Worm (Caenorhabditis elegans) whole organism, early embryonic: ENCODE results near the gene T04A6.2.

Experiments
- B0310.2 ChIP-seq: sonication (generic microtip); optimal IDR thresholded peaks from 2 replicates; lab custom pipeline; 2016; ENCODE audit warnings: mild to moderate bottlenecking, missing genetic modification characterization, missing compliant biosample characterization
- F13C5.2 ChIP-seq: sonication (generic microtip); optimal IDR thresholded peaks from 2 replicates; lab custom pipeline; 2017; ENCODE audit warnings: mild to moderate bottlenecking, missing genetic modification characterization, inconsistent platforms, missing compliant biosample characterization
- aly-1 ChIP-seq: sonication (generic microtip); optimal IDR thresholded peaks from 2 replicates; lab custom pipeline; 2016; ENCODE audit warnings: missing genetic modification characterization, missing compliant biosample characterization
- ama-1 ChIP-seq: fragments of 150-350 bp; optimal IDR thresholded peaks from 2 replicates; lab custom pipeline; 2014
- ceh-13 ChIP-seq: fragments of 200-800 bp; sonication (Bioruptor generic); optimal IDR thresholded peaks from 2 replicates; lab custom pipeline; 2018; ENCODE audit warnings: mild to moderate bottlenecking, missing genetic modification characterization, missing compliant biosample characterization
- ceh-36 ChIP-seq: sonication (generic microtip); optimal IDR thresholded peaks from 2 replicates; lab custom pipeline; 2016; ENCODE audit warnings: missing genetic modification characterization, inconsistent platforms, missing compliant biosample characterization
- ets-7 ChIP-seq: sonication (generic microtip); optimal IDR thresholded peaks from 2 replicates; lab custom pipeline; 2016; ENCODE audit warnings: missing genotype, missing genetic modification characterization, missing compliant biosample characterization
- flt-1 ChIP-seq: fragments of 200-800 bp; sonication (Bioruptor generic); IDR thresholded peaks from 2 replicates; pipeline ENCODE4 v1.3.6; 2022; ENCODE audit warnings: missing genetic modification characterization, missing compliant biosample characterization
- hmbx-1 ChIP-seq: sonication (generic microtip); optimal IDR thresholded peaks from 2 replicates; lab custom pipeline; 2016; ENCODE audit warnings: mild to moderate bottlenecking, missing genetic modification characterization, missing compliant biosample characterization
- hmg-4 ChIP-seq: fragments of 200-800 bp; sonication (Bioruptor generic); optimal IDR thresholded peaks from 2 replicates; lab custom pipeline; 2018; ENCODE audit warnings: mild to moderate bottlenecking, missing genetic modification characterization, missing compliant biosample characterization
- hnd-1 ChIP-seq: sonication (generic microtip); optimal IDR thresholded peaks from 2 replicates; lab custom pipeline; 2016; ENCODE audit warnings: missing genetic modification characterization, missing compliant biosample characterization
- pes-1 ChIP-seq: fragments of 200-800 bp; sonication (Bioruptor generic); IDR thresholded peaks from 2 replicates; pipeline ENCODE4 v1.3.6; 2022; ENCODE audit warnings: missing genetic modification reagents, missing genetic modification characterization, missing compliant biosample characterization
- scrt-1 ChIP-seq: fragments of 200-800 bp; sonication (Bioruptor generic); IDR thresholded peaks from 2 replicates; pipeline ENCODE4 v1.3.6; 2022; ENCODE audit warnings: missing genetic modification characterization, missing compliant biosample characterization
- sea-1 ChIP-seq: fragments of 200-800 bp; sonication (Bioruptor generic); conservative IDR thresholded peaks from 2 replicates; pipeline ENCODE4 v1.3.6; 2022; ENCODE audit warnings: missing genetic modification characterization, missing compliant biosample characterization
- tbx-11 ChIP-seq: fragments of 200-800 bp; sonication (Bioruptor generic); IDR thresholded peaks from 2 replicates; pipeline ENCODE4 v1.3.6; 2022; ENCODE audit warnings: missing genetic modification characterization, missing compliant biosample characterization
- tbx-37 ChIP-seq: fragments of 200-800 bp; sonication (Bioruptor generic); conservative IDR thresholded peaks from 2 replicates; pipeline ENCODE4 v1.3.6; 2022; ENCODE audit warnings: missing genetic modification reagents, missing genetic modification characterization, missing compliant biosample characterization
- tra-4 ChIP-seq: sonication (generic microtip); optimal IDR thresholded peaks from 2 replicates; lab custom pipeline; 2017; ENCODE audit warnings: missing genetic modification characterization, missing compliant biosample characterization

Gene T04A6.2

DNA sequence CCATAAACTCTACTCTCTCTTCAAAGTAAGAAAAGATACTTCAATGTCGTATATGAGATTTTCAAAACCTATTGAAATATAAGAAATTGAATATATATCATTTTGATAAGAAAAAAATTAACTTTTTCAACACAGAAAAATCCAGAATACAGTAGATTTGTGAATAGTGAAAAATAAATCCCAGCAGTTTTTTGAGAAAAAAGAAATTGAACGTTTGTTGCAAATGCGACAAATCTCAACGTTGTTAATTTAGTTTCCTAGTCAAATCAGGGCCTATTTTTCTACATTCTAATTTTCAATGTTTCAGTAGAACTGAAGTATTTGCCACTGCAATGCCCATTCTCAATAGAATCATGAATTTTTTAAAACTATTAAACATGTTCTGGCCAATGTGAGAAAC lies at the start of gene T04A6.2:
TSS of gene T04A6.2 (plus strand) at position 301 of the 400 bp plus-strand sequence.
- no peak for TF ChIP-seq ama-1 (lab: Kevin White, UChicago)
- no peak for TF ChIP-seq flt-1 (GFP tag; lab: Robert Waterston, UW)
- no peak for TF ChIP-seq sea-1 (GFP tag; lab: Robert Waterston, UW)
- TF ChIP-seq ets-7 (tag; lab: Kevin White, UChicago): no peak
- no peak for TF ChIP-seq tra-4 (tag; lab: Kevin White, UChicago)
- no peak for TF ChIP-seq tbx-37
- TF ChIP-seq ceh-13 (GFP tag; lab: Kevin White, UChicago): no peak
- TF ChIP-seq hmg-4 (GFP tag; lab: Kevin White, UChicago): no peak

DNA sequence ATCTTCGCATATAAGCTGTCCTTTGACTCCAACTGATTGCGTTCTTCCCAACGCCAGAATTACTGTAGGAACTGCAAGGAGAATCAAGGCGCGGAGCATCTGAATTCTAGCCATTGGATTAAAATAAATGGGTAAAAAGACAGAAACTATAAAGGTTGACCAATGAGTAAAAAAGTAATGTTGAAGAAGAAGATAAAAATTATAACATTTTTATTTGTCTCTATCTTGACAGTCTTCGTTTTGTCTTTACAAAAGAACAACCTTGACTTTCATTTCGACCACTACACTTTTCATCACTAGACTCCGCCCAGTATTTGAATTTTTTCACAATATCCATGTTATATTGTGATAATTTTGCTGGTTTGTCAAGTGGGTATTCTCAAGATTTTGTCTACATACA lies 49.4 kb upstream of the T04A6.2 start, which contains the start of gene ttr-8:
TSS of gene ttr-8 (minus strand) at position 101 of the 400 bp plus-strand sequence.
- TF ChIP-seq ceh-13 (GFP tag; lab: Kevin White, UChicago) (no peak), tbx-37 (no peak), hmg-4 (GFP tag; lab: Kevin White, UChicago) (no peak), flt-1 (GFP tag; lab: Robert Waterston, UW) (no peak), F13C5.2 (no peak), pes-1 (GFP tag; lab: Robert Waterston, UW) (no peak)

DNA sequence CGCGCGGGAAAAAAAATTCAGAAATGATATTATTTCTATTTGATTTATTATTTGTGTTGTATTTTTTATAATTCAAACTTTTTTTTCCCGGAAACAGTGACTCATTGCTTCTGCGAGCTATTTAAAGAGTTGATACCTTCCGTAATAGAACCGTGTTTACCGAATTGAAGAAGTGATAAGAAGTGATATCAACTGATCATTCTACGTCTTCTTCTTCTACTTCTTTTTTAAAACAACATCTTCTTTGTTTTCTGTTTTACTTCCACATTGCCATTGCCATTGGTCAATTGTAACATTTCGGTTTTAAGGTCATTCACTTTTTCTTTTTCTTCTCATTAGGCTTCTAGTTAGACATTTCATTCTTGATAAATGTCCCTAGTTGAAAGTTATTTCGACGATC lies 48.5 kb upstream of the T04A6.2 start, which contains the start of gene ttr-32:
TSS of gene ttr-32 (plus strand) at position 314 of the 400 bp plus-strand sequence.
- TF ChIP-seq tbx-37 (no peak), B0310.2 (tag; lab: Kevin White, UChicago) (no peak), pes-1 (GFP tag; lab: Robert Waterston, UW) (no peak), ceh-36 (no peak), sea-1 (GFP tag; lab: Robert Waterston, UW) (no peak), ets-7 (tag; lab: Kevin White, UChicago) (no peak)

DNA sequence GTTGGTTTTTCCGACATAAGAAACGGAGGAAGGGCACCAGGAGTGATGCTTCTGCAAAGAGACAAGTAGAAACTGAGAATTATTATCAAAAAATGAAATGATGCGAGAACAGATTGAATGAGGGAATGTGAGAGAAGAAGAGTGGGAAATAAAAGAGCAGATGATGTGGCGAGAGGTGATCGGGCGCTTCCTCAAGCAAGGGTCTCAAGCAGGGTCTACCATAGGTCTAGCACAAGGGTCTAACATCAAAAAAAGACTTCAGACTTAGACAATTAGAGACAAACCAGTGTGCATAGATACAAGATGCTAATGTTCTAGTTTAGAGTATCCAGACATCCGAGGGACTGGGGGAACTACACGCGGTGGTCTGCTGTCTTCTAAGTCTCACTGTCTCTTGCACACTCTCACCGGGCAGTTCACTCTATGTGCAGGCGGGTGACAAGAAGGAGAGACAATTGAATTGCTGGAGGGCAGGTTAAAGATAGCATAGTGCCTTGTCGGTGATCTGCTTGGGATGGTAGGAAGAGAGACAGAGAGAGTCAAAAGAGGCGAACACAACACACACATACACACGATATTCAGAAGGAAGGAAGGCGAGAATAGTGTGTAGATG lies 44.4 kb upstream of the T04A6.2 start, which contains the start of gene R13A5.7:
TSS of gene R13A5.7 (minus strand) at position 51 of the 613 bp plus-strand sequence.
- TF ChIP-seq pes-1 (GFP tag; lab: Robert Waterston, UW) (no peak), scrt-1 (0 out of 2 replicates have a peak, but pooled peaks have one; percentile 10), tra-4 (tag; lab: Kevin White, UChicago) (no peak), B0310.2 (tag; lab: Kevin White, UChicago) (no peak), sea-1 (GFP tag; lab: Robert Waterston, UW) (no peak), hnd-1 (tag; lab: Kevin White, UChicago) (no peak), tbx-37 (no peak), hmbx-1 (tag; lab: Kevin White, UChicago) (no peak), hmg-4 (GFP tag; lab: Kevin White, UChicago) (peak; percentile 74), aly-1 (tag; lab: Kevin White, UChicago) (peak; percentile 10), ama-1 (lab: Kevin White, UChicago) (no peak), flt-1 (GFP tag; lab: Robert Waterston, UW) (no peak), ceh-13 (GFP tag; lab: Kevin White, UChicago) (no peak)

DNA sequence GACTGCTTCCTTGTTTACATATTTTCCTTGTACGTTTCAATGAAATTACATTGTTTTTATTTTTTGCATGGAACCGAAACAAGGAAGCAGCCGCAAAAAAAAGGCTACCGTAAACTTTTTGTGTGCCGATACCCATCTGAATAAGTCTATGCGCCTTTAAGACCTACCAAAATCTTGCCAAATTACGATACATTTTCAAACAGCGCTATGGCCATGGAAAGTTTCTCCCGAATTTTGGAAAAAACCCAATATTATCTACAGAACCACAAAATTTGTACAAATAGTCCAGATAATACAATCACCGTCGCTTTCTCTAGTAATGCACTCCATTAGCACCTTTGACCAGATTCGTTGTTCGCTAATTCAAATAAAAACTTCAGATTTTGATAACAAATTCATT lies 42.9 kb upstream of the T04A6.2 start:
- no peak for TF ChIP-seq B0310.2 (tag; lab: Kevin White, UChicago)
- no peak for TF ChIP-seq tra-4 (tag; lab: Kevin White, UChicago)
- no peak for TF ChIP-seq scrt-1
- TF ChIP-seq ceh-13 (GFP tag; lab: Kevin White, UChicago): no peak
- TF ChIP-seq hmbx-1 (tag; lab: Kevin White, UChicago): no peak
- no peak for TF ChIP-seq F13C5.2
- TF ChIP-seq tbx-37: no peak
- TF ChIP-seq ceh-36: no peak

DNA sequence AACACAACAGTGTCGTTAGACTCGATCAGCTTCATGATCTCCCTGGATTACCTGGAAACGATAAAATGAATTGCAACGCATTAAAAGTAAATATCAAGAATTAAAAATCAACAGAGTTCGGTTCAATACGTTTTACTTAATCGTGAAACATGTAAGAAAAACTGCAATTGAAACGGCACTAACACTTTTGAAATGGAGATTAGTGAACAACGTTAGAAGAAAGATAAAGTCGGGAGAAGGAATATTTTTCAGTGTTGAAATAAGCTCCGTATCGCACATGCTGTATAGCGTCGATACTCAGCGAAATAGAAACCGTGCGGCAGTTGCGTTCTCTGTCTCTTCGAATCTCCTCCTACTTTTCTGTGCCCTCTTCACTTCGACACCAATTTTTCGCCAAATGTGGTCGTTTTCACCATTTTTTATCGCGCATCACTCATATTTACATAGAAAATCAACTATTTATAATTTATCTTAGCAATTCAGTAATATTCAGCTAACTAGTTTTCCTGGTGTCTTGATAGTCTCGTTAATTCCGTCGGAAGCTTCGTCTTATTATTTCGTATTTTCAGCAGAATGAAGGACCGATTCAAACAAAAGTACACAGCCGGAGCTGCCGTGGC lies 41.7 kb upstream of the T04A6.2 start, which contains the start of the genes rpl-9 and lpd-7:
TSS of gene rpl-9 (minus strand) at position 51 of the 620 bp plus-strand sequence.
TSS of gene lpd-7 (plus strand) at position 570 of the 620 bp plus-strand sequence.
- TF ChIP-seq F13C5.2: peak; percentile 71
- no peak for TF ChIP-seq tbx-11 (GFP tag; lab: Robert Waterston, UW)
- no peak for TF ChIP-seq scrt-1
- no peak for TF ChIP-seq tra-4 (tag; lab: Kevin White, UChicago)

DNA sequence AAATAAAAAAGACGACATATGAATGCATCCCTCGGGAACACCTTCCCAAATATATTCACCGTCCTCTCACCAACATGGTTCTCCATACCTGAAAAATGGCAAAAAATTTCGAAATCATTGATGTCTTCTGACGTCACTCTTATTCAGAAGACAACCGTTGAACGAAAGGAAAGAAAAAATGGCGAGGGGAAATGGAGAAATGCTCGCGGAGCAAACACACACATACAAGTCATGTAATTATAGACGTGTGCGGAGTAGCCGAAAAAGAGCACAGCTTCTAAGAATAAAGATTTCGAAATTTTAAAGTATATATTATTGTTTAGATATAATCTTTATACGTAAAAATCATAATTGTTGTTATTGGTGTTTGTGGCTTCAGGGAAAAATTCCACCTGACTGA lies 35.3 kb upstream of the T04A6.2 start, which contains the start of gene mfsd-6:
TSS of gene mfsd-6 (minus strand) at position 88 of the 400 bp plus-strand sequence.
- TF ChIP-seq hmg-4 (GFP tag; lab: Kevin White, UChicago) (no peak), aly-1 (tag; lab: Kevin White, UChicago) (no peak), ama-1 (lab: Kevin White, UChicago) (no peak), tra-4 (tag; lab: Kevin White, UChicago) (no peak), B0310.2 (tag; lab: Kevin White, UChicago) (no peak), ceh-13 (GFP tag; lab: Kevin White, UChicago) (no peak), tbx-37 (no peak), tbx-11 (GFP tag; lab: Robert Waterston, UW) (no peak), pes-1 (GFP tag; lab: Robert Waterston, UW) (no peak), scrt-1 (no peak), F13C5.2 (no peak), sea-1 (GFP tag; lab: Robert Waterston, UW) (no peak), ceh-36 (no peak), flt-1 (GFP tag; lab: Robert Waterston, UW) (no peak)

DNA sequence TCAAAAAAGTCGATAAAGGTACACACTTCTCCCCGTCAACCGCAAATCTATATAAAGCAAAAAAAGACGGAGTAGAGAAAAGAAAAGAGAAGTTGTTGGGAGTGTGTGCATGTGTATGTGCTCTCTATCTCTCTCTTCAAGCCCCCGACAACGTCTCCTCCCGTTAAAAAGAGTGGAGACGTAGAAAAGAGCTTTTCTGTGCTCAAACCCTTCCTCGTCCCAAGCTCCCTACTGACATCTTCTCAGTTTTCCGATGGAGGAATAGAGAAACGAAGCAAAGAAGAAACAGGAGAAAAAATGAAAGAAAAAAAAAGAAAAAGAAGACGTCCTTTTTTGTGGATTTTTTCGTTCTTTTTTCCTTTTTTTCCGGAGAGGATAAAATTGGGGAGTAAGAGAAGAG lies 34.0 kb upstream of the T04A6.2 start:
- no peak for TF ChIP-seq tbx-11 (GFP tag; lab: Robert Waterston, UW)
- TF ChIP-seq hmg-4 (GFP tag; lab: Kevin White, UChicago): no peak
- no peak for TF ChIP-seq scrt-1
- no peak for TF ChIP-seq hmbx-1 (tag; lab: Kevin White, UChicago)
- no peak for TF ChIP-seq ceh-36
